Fruit fly (Drosophila melanogaster) whole organism, embryonic: ENCODE data around the gene AcCoAS.

ENCODE experiments used
- ATbp ChIP-seq: fragments of 200-800 bp; sonication (Bioruptor generic); optimal IDR thresholded peaks from 2 replicates; lab custom pipeline; 2017; ENCODE audit warnings: missing biosample characterization, mild to moderate bottlenecking, missing genetic modification characterization, missing genetic modification reagents
- Blimp-1 ChIP-seq: fragments of 200-800 bp; sonication (Bioruptor generic); optimal IDR thresholded peaks from 3 replicates; lab custom pipeline; 2018; ENCODE audit warnings: missing biosample characterization, missing genetic modification characterization, mild to moderate bottlenecking, moderate library complexity, missing genetic modification reagents
- CG10543 ChIP-seq: fragments of 200-800 bp; sonication (Bioruptor generic); optimal IDR thresholded peaks from 3 replicates; lab custom pipeline; 2017; ENCODE audit warnings: missing biosample characterization, mild to moderate bottlenecking, missing genetic modification characterization, moderate library complexity
- CG11560 ChIP-seq: fragments of 200-800 bp; sonication (Bioruptor generic); IDR thresholded peaks from 3 replicates; pipeline ENCODE4 v1.3.6; 2022; ENCODE audit warnings: missing biosample characterization, missing genetic modification characterization
- CG12104 ChIP-seq: fragments of 200-800 bp; sonication (Bioruptor generic); optimal IDR thresholded peaks from 3 replicates; lab custom pipeline; 2016; ENCODE audit warnings: missing biosample characterization, missing genetic modification characterization
- CG13424 ChIP-seq: fragments of 200-800 bp; sonication (Bioruptor generic); optimal IDR thresholded peaks from 2 replicates; lab custom pipeline; 2019; ENCODE audit warnings: missing biosample characterization, mild to moderate bottlenecking, missing genetic modification characterization, moderate library complexity
- CG13775 ChIP-seq: fragments of 200-800 bp; sonication (Bioruptor generic); optimal IDR thresholded peaks from 3 replicates; lab custom pipeline; 2017; ENCODE audit warnings: missing biosample characterization, mild to moderate bottlenecking, missing genetic modification characterization
- CG15514 ChIP-seq: fragments of 200-800 bp; sonication (Bioruptor generic); optimal IDR thresholded peaks from 3 replicates; lab custom pipeline; 2017; ENCODE audit warnings: missing biosample characterization, missing genetic modification characterization, mild to moderate bottlenecking, moderate library complexity, missing genetic modification reagents
- CG18011 ChIP-seq: fragments of 200-800 bp; sonication (Bioruptor generic); optimal IDR thresholded peaks from 2 replicates; lab custom pipeline; 2017; ENCODE audit warnings: missing biosample characterization, missing genetic modification characterization, mild to moderate bottlenecking, moderate library complexity, missing genotype
- CG18599 ChIP-seq: fragments of 200-800 bp; sonication (Bioruptor generic); optimal IDR thresholded peaks from 3 replicates; lab custom pipeline; 2017; ENCODE audit warnings: missing biosample characterization, missing genetic modification characterization, mild to moderate bottlenecking, moderate library complexity, missing genetic modification reagents
- CG32532 ChIP-seq: fragments of 200-800 bp; sonication (Bioruptor generic); IDR thresholded peaks from 2 replicates; pipeline ENCODE4 v1.3.6; 2022; ENCODE audit warnings: missing biosample characterization, missing genetic modification characterization
- CG34376 ChIP-seq: fragments of 200-800 bp; sonication (Bioruptor generic); optimal IDR thresholded peaks from 2 replicates; lab custom pipeline; 2018; ENCODE audit warnings: missing biosample characterization, mild to moderate bottlenecking, missing genetic modification characterization
- CG4328 ChIP-seq: fragments of 200-800 bp; sonication (Bioruptor generic); optimal IDR thresholded peaks from 3 replicates; lab custom pipeline; 2017; ENCODE audit warnings: missing biosample characterization, missing genetic modification reagents, missing genetic modification characterization
- CG6254 ChIP-seq: fragments of 200-800 bp; sonication (Bioruptor generic); optimal IDR thresholded peaks from 3 replicates; lab custom pipeline; 2017; ENCODE audit warnings: mild to moderate bottlenecking, missing biosample characterization, missing genetic modification reagents, missing genetic modification characterization
- CG6683 ChIP-seq: fragments of 200-800 bp; sonication (Bioruptor generic); optimal IDR thresholded peaks from 2 replicates; lab custom pipeline; 2017; ENCODE audit warnings: missing biosample characterization, mild to moderate bottlenecking, missing genetic modification characterization, missing genetic modification reagents
- CG6765 ChIP-seq: fragments of 200-800 bp; sonication (Bioruptor generic); optimal IDR thresholded peaks from 3 replicates; lab custom pipeline; 2017; ENCODE audit warnings: missing biosample characterization, mild to moderate bottlenecking, missing genetic modification characterization
- CG7987 ChIP-seq: fragments of 200-800 bp; sonication (Bioruptor generic); optimal IDR thresholded peaks from 2 replicates; lab custom pipeline; 2018; ENCODE audit warnings: missing biosample characterization, mild to moderate bottlenecking, missing genetic modification characterization, moderate library complexity
- CG8290 ChIP-seq, 3 experiments: fragments of 200-800 bp; sonication (Bioruptor generic); optimal IDR thresholded peaks; 2 replicates each; lab custom pipeline; 2016 to 2019; ENCODE audit warnings: missing biosample characterization in 3 of 3, missing genetic modification characterization in 3 of 3, mild to moderate bottlenecking in 2 of 3, moderate library complexity in 1 of 3
- CHES-1-like ChIP-seq: fragments of 200-800 bp; sonication (Bioruptor generic); optimal IDR thresholded peaks from 2 replicates; lab custom pipeline; 2016; ENCODE audit warnings: missing biosample characterization, missing genetic modification characterization
- Deaf1 ChIP-seq: fragments of 200-800 bp; optimal IDR thresholded peaks from 3 replicates; lab custom pipeline; 2019; ENCODE audit warnings: missing biosample characterization, mild to moderate bottlenecking, missing genetic modification characterization, moderate library complexity
- Fer3 ChIP-seq: fragments of 200-800 bp; sonication (Bioruptor generic); optimal IDR thresholded peaks from 2 replicates; lab custom pipeline; 2018; ENCODE audit warnings: missing biosample characterization, mild to moderate bottlenecking, missing genetic modification characterization, moderate library complexity
- HLH54F ChIP-seq: fragments of 200-800 bp; sonication (Bioruptor generic); optimal IDR thresholded peaks from 3 replicates; lab custom pipeline; 2016; ENCODE audit warnings: missing biosample characterization, missing genetic modification characterization
- HmgD ChIP-seq: fragments of 200-800 bp; sonication (Bioruptor generic); optimal IDR thresholded peaks from 3 replicates; lab custom pipeline; 2016; ENCODE audit warnings: missing biosample characterization, missing genetic modification characterization
- HmgZ ChIP-seq: fragments of 200-800 bp; sonication (Bioruptor generic); optimal IDR thresholded peaks from 2 replicates; lab custom pipeline; 2018; ENCODE audit warnings: missing biosample characterization, mild to moderate bottlenecking, missing genetic modification characterization
- Hmx ChIP-seq: fragments of 200-800 bp; sonication (Bioruptor generic); optimal IDR thresholded peaks from 2 replicates; lab custom pipeline; 2016; ENCODE audit warnings: missing biosample characterization, missing genetic modification characterization
- Jarid2 ChIP-seq: fragments of 200-800 bp; sonication (Bioruptor generic); optimal IDR thresholded peaks from 3 replicates; lab custom pipeline; 2017; ENCODE audit warnings: mild to moderate bottlenecking, missing biosample characterization, missing genetic modification reagents, missing genetic modification characterization
- MTF-1 ChIP-seq: fragments of 200-800 bp; sonication (Bioruptor generic); optimal IDR thresholded peaks from 2 replicates; lab custom pipeline; 2018; ENCODE audit warnings: missing biosample characterization, mild to moderate bottlenecking, missing genetic modification characterization, borderline replicate concordance
- Med ChIP-seq: fragments of 200-800 bp; sonication (Bioruptor generic); peaks from one replicate; lab custom pipeline; 2016; ENCODE audit warnings: missing biosample characterization, missing genetic modification characterization, mild to moderate bottlenecking, inconsistent platforms, moderate library complexity
- Ssrp ChIP-seq: fragments of 200-800 bp; sonication (Bioruptor generic); optimal IDR thresholded peaks from 2 replicates; lab custom pipeline; 2018; ENCODE audit warnings: missing biosample characterization, mild to moderate bottlenecking, missing genetic modification characterization, moderate library complexity
- amos ChIP-seq: fragments of 200-800 bp; sonication (Bioruptor generic); IDR thresholded peaks from 2 replicates; pipeline ENCODE4 v1.3.6; 2022; ENCODE audit warnings: missing biosample characterization, missing genetic modification characterization; ENCODE audit not compliant: partially characterized antibody
- bbx ChIP-seq: fragments of 200-800 bp; sonication (Bioruptor generic); IDR thresholded peaks from 2 replicates; pipeline ENCODE4 v1.3.6; 2022; ENCODE audit warnings: missing biosample characterization, missing genetic modification characterization; ENCODE audit not compliant: partially characterized antibody
- bcd ChIP-seq: fragments of 200-800 bp; sonication (Bioruptor generic); optimal IDR thresholded peaks from 2 replicates; lab custom pipeline; 2017; ENCODE audit warnings: missing biosample characterization, mild to moderate bottlenecking, missing genetic modification characterization
- dati ChIP-seq: fragments of 200-800 bp; sonication (Bioruptor generic); IDR thresholded peaks from 2 replicates; pipeline ENCODE4 v1.3.6; 2022; ENCODE audit warnings: missing biosample characterization, missing genetic modification characterization
- dm ChIP-seq: fragments of 200-800 bp; sonication (Bioruptor generic); optimal IDR thresholded peaks from 3 replicates; lab custom pipeline; 2016; ENCODE audit warnings: missing biosample characterization, missing genetic modification characterization
- ems ChIP-seq: fragments of 200-800 bp; sonication (Bioruptor generic); optimal IDR thresholded peaks from 3 replicates; lab custom pipeline; 2016; ENCODE audit warnings: missing biosample characterization, missing genetic modification characterization
- exex ChIP-seq: fragments of 200-800 bp; sonication (Bioruptor generic); optimal IDR thresholded peaks from 4 replicates; lab custom pipeline; 2018; ENCODE audit warnings: missing biosample characterization, mild to moderate bottlenecking, missing genetic modification characterization, moderate library complexity
- ftz-f1 ChIP-seq: fragments of 200-800 bp; sonication (Bioruptor generic); optimal IDR thresholded peaks from 2 replicates; lab custom pipeline; 2016; ENCODE audit warnings: missing biosample characterization, missing genetic modification characterization
- gro ChIP-seq: fragments of 200-800 bp; sonication (Bioruptor generic); optimal IDR thresholded peaks from 2 replicates; lab custom pipeline; 2016; ENCODE audit warnings: missing biosample characterization, missing genetic modification characterization
- lbe ChIP-seq: fragments of 200-800 bp; sonication (Bioruptor generic); optimal IDR thresholded peaks from 2 replicates; lab custom pipeline; 2016; ENCODE audit warnings: missing biosample characterization, mild to moderate bottlenecking, missing genetic modification characterization
- lilli ChIP-seq: fragments of 200-800 bp; sonication (Bioruptor generic); optimal IDR thresholded peaks from 3 replicates; lab custom pipeline; 2016; ENCODE audit warnings: missing biosample characterization, missing genetic modification characterization
- lmd ChIP-seq: fragments of 200-800 bp; sonication (Bioruptor generic); IDR thresholded peaks from 2 replicates; pipeline ENCODE4 v1.3.6; 2022; ENCODE audit warnings: missing biosample characterization, missing genetic modification characterization
- mirr ChIP-seq: fragments of 200-800 bp; sonication (Bioruptor generic); optimal IDR thresholded peaks from 3 replicates; lab custom pipeline; 2018; ENCODE audit warnings: missing biosample characterization, mild to moderate bottlenecking, missing genetic modification characterization
- org-1 ChIP-seq: fragments of 200-800 bp; sonication (Bioruptor generic); optimal IDR thresholded peaks from 2 replicates; lab custom pipeline; 2017; ENCODE audit warnings: missing biosample characterization, missing genetic modification characterization
- slbo ChIP-seq: fragments of 200-800 bp; sonication (Bioruptor generic); IDR thresholded peaks from 2 replicates; pipeline ENCODE4 v1.3.6; 2022; ENCODE audit warnings: missing biosample characterization, missing genetic modification characterization
- ttk ChIP-seq: fragments of 200-800 bp; sonication (Bioruptor generic); IDR thresholded peaks from 2 replicates; pipeline ENCODE4 v2.1.2; 2022; ENCODE audit warnings: missing biosample characterization, missing genetic modification characterization
- unpg ChIP-seq: fragments of 200-800 bp; sonication (Bioruptor generic); optimal IDR thresholded peaks from 3 replicates; lab custom pipeline; 2018; ENCODE audit warnings: missing biosample characterization, mild to moderate bottlenecking, missing genetic modification characterization, moderate library complexity
- usp ChIP-seq: fragments of >200 bp; optimal IDR thresholded peaks from 2 replicates; lab custom pipeline; 2017; ENCODE audit warnings: missing biosample characterization, missing genetic modification characterization
- z ChIP-seq: fragments of 200-800 bp; sonication (Bioruptor generic); IDR thresholded peaks from 3 replicates; pipeline ENCODE4 v1.3.6; 2022; ENCODE audit warnings: missing biosample characterization, missing genetic modification characterization

The AcCoAS gene

dm6 chr3L:21279876-21280566, at the start of gene AcCoAS (continued):
- TF ChIP-seq Jarid2 (GFP tag; lab: Kevin White, UChicago) (peak; percentile 87), CG6254 (GFP tag; lab: Kevin White, UChicago) (peak; percentile 14), Deaf1 (peak; percentile 92), amos (GFP tag; lab: Robert Waterston, UW) (peak; percentile 51; the same call in 1 of the 2 replicates), CG6683 (peak; percentile 6), ATbp (GFP tag; lab: Kevin White, UChicago) (no peak), CG6765 (GFP tag; lab: Kevin White, UChicago) (peak; percentile 52), unpg (GFP tag; lab: Kevin White, UChicago) (peak; percentile 27), CG12104 (GFP tag; lab: Kevin White, UChicago) (no peak), lbe (GFP tag; lab: Kevin White, UChicago) (peak; percentile 54), CG4328 (no peak), CG34376 (GFP tag; lab: Kevin White, UChicago) (peak; percentile 96), Ssrp (no peak), CG10543 (peak; percentile 88), HmgD (GFP tag; lab: Kevin White, UChicago) (no peak), org-1 (GFP tag; lab: Kevin White, UChicago) (peak; percentile 5), mirr (GFP tag; lab: Kevin White, UChicago) (peak; percentile 82), CG13775 (GFP tag; lab: Kevin White, UChicago) (no peak), CG11560 (tag; lab: Robert Waterston, UW) (no peak), CG7987 (peak; percentile 97), MTF-1 (GFP tag; lab: Kevin White, UChicago) (peak; percentile 14), ttk (GFP tag; lab: Robert Waterston, UW) (no peak), ftz-f1 (GFP tag; lab: Kevin White, UChicago) (peak; percentile 79), CG8290 (GFP tag; optimal IDR thresholded peaks at IDR 0.05; lab: Kevin White, UChicago) (no peak), CG8290 (tag; optimal IDR thresholded peaks at IDR 0.05; lab: Kevin White, UChicago) (peak in 1 of 2 experiments; percentile 33), lilli (GFP tag; lab: Kevin White, UChicago) (peak; percentile 71), CG15514 (GFP tag; lab: Kevin White, UChicago) (peak; percentile 50), exex (peak; percentile 76), z (GFP tag; lab: Robert Waterston, UW) (peak; percentile 88), Blimp-1 (GFP tag; lab: Kevin White, UChicago) (peak; percentile 1), CG18011 (GFP tag; lab: Kevin White, UChicago) (peak; percentile 30), ems (GFP tag; lab: Kevin White, UChicago) (peak; percentile 9), usp (GFP tag; lab: Kevin White, UChicago) (no peak), Hmx (GFP tag; lab: Kevin White, UChicago) (no peak), CG13424 (peak; percentile 30), dati (GFP tag; lab: Robert Waterston, UW) (no peak), lmd (GFP tag; lab: Robert Waterston, UW) (no peak), dm (GFP tag; lab: Kevin White, UChicago) (peak; percentile 45), HmgZ (tag; lab: Kevin White, UChicago) (peak; percentile 44), Med (peak; percentile 93), bcd (GFP tag; lab: Kevin White, UChicago) (peak; percentile 13), CG18599 (peak; percentile 81), gro (GFP tag; lab: Kevin White, UChicago) (peak; percentile 75), CG32532 (GFP tag; lab: Robert Waterston, UW) (peak; percentile 59; the same call in 1 of the 2 replicates), HLH54F (GFP tag; lab: Kevin White, UChicago) (peak; percentile 15), CHES-1-like (peak; percentile 2), slbo (0 out of 2 replicates have a peak, but pooled peaks have one; percentile 19), Fer3 (tag; lab: Kevin White, UChicago) (peak; percentile 14), bbx (peak; percentile 30; the same call in 1 of the 2 replicates)
